Worm (Caenorhabditis elegans) whole organism, young adult: ENCODE data around the gene idpp-4.

Source experiments
- B0019.2 ChIP-seq: fragments of 200-800 bp; sonication (Bioruptor generic); conservative IDR thresholded peaks from 2 replicates; pipeline ENCODE4 v1.3.6; 2022; ENCODE audit warnings: missing genetic modification reagents, missing genetic modification characterization, missing compliant biosample characterization
- B0035.1 ChIP-seq: sonication (generic microtip); optimal IDR thresholded peaks from 2 replicates; lab custom pipeline; 2016; ENCODE audit warnings: missing genetic modification characterization, mild to moderate bottlenecking, missing compliant biosample characterization, missing genotype, missing genetic modification reagents
- C06A6.2 ChIP-seq: fragments of 200-800 bp; sonication (Bioruptor generic); conservative IDR thresholded peaks from 2 replicates; pipeline ENCODE4 v1.3.6; 2022; ENCODE audit warnings: missing genetic modification characterization, missing compliant biosample characterization
- C17E4.6 ChIP-seq: fragments of 200-800 bp; sonication (Bioruptor generic); IDR thresholded peaks from 2 replicates; pipeline ENCODE4 v1.3.6; 2022; ENCODE audit warnings: missing genetic modification reagents, missing genetic modification characterization, missing compliant biosample characterization
- F23B12.7 ChIP-seq: sonication (generic microtip); optimal IDR thresholded peaks from 2 replicates; lab custom pipeline; 2017; ENCODE audit warnings: missing genetic modification characterization, mild to moderate bottlenecking, missing compliant biosample characterization, antibody characterized with exemption, moderate library complexity; ENCODE audit not compliant: insufficient read depth
- F33H1.4 ChIP-seq: fragments of 200-800 bp; sonication (Bioruptor generic); IDR thresholded peaks from 2 replicates; pipeline ENCODE4 v1.3.6; 2022; ENCODE audit warnings: missing genetic modification reagents, missing genetic modification characterization, missing compliant biosample characterization
- F49E8.2 ChIP-seq: sonication (generic microtip); optimal IDR thresholded peaks from 3 replicates; lab custom pipeline; 2017; ENCODE audit warnings: missing genetic modification characterization, mild to moderate bottlenecking, missing compliant biosample characterization, antibody characterized with exemption, moderate library complexity; ENCODE audit not compliant: insufficient read depth
- F57A8.1 ChIP-seq: fragments of 200-800 bp; sonication (Bioruptor generic); optimal IDR thresholded peaks from 2 replicates; lab custom pipeline; 2018; ENCODE audit warnings: mild to moderate bottlenecking, missing genetic modification characterization, moderate library complexity, missing compliant biosample characterization
- Y53F4B.3 ChIP-seq: fragments of 200-800 bp; sonication (Bioruptor generic); IDR thresholded peaks from 2 replicates; pipeline ENCODE4 v1.3.6; 2022; ENCODE audit warnings: missing genetic modification reagents, missing genetic modification characterization, missing compliant biosample characterization
- Y67H2A.10 ChIP-seq: fragments of 200-800 bp; sonication (Bioruptor generic); conservative IDR thresholded peaks from 2 replicates; pipeline ENCODE4 v1.3.6; 2022; ENCODE audit warnings: missing genetic modification reagents, missing genetic modification characterization, missing compliant biosample characterization
- Y95B8A.8 ChIP-seq: fragments of 200-800 bp; sonication (Bioruptor generic); IDR thresholded peaks from 2 replicates; pipeline ENCODE4 v1.3.6; 2022; ENCODE audit warnings: missing genetic modification reagents, missing genetic modification characterization, missing compliant biosample characterization
- ZK185.1 ChIP-seq: sonication (generic microtip); optimal IDR thresholded peaks from 2 replicates; lab custom pipeline; 2016; ENCODE audit warnings: mild to moderate bottlenecking, missing genetic modification characterization, missing compliant biosample characterization; ENCODE audit not compliant: poor library complexity, severe bottlenecking
- ama-1 ChIP-seq, 3 experiments: fragments of 150-350 bp in 1 of 3; sonication (generic microtip) in 2 of 3; optimal IDR thresholded peaks; 2 replicates each; lab custom pipeline; 2014 to 2018; ENCODE audit warnings: missing biosample characterization in 2 of 3, missing genetic modification characterization in 2 of 3, missing genetic modification reagents in 2 of 3
- bed-1 ChIP-seq: fragments of 200-800 bp; sonication (Bioruptor generic); IDR thresholded peaks from 2 replicates; pipeline ENCODE4 v1.3.6; 2022; ENCODE audit warnings: missing genetic modification reagents, missing genetic modification characterization, missing compliant biosample characterization
- cebp-1 ChIP-seq, 2 experiments: fragments of 200-800 bp in 1 of 2; sonication (Bioruptor generic) in 1 of 2; sonication (generic microtip) in 1 of 2; IDR thresholded peaks in 1 of 2; optimal IDR thresholded peaks in 1 of 2; 2 replicates each; pipeline versions ENCODE4 v1.3.6 to Lab custom; 2017 to 2022; ENCODE audit warnings: missing compliant biosample characterization in 2 of 2, missing genetic modification characterization in 2 of 2, mild to moderate bottlenecking in 1 of 2, missing genetic modification reagents in 1 of 2, moderate library complexity in 1 of 2
- ceh-79 ChIP-seq: sonication (generic microtip); optimal IDR thresholded peaks from 2 replicates; lab custom pipeline; 2017; ENCODE audit warnings: mild to moderate bottlenecking, missing genetic modification characterization, missing compliant biosample characterization
- ekl-4 ChIP-seq: fragments of 200-800 bp; sonication (Bioruptor generic); IDR thresholded peaks from 2 replicates; pipeline ENCODE4 v1.3.6; 2022; ENCODE audit warnings: missing genetic modification reagents, missing genetic modification characterization, missing compliant biosample characterization
- gei-17 ChIP-seq: fragments of 200-800 bp; sonication (Bioruptor generic); optimal IDR thresholded peaks from 2 replicates; lab custom pipeline; 2018; ENCODE audit warnings: mild to moderate bottlenecking, missing genetic modification characterization, missing compliant biosample characterization
- him-1 ChIP-seq: sonication (generic microtip); optimal IDR thresholded peaks from 2 replicates; lab custom pipeline; 2016; ENCODE audit warnings: missing genotype, missing genetic modification reagents, missing genetic modification characterization, missing compliant biosample characterization
- hlh-26 ChIP-seq: fragments of 200-800 bp; sonication (Bioruptor generic); conservative IDR thresholded peaks from 2 replicates; pipeline ENCODE4 v1.3.6; 2022; ENCODE audit warnings: missing genetic modification reagents, missing genetic modification characterization, missing compliant biosample characterization
- let-526 ChIP-seq: fragments of 200-800 bp; sonication (Bioruptor generic); IDR thresholded peaks from 2 replicates; pipeline ENCODE4 v1.3.6; 2022; ENCODE audit warnings: missing genetic modification reagents, missing genetic modification characterization, missing compliant biosample characterization
- lin-26 ChIP-seq: fragments of 200-800 bp; sonication (Bioruptor generic); IDR thresholded peaks from 2 replicates; pipeline ENCODE4 v1.3.6; 2022; ENCODE audit warnings: missing genetic modification reagents, missing genetic modification characterization, missing compliant biosample characterization
- lin-35 ChIP-seq, 3 experiments: fragments of 150-350 bp in 2 of 3; sonication (generic microtip) in 1 of 3; optimal IDR thresholded peaks; 2 replicates each; lab custom pipeline; 2014 to 2018; ENCODE audit warnings: missing biosample characterization in 3 of 3, missing genetic modification characterization in 3 of 3, missing genetic modification reagents in 3 of 3
- lsl-1 ChIP-seq: fragments of 200-800 bp; sonication (Bioruptor generic); optimal IDR thresholded peaks from 2 replicates; lab custom pipeline; 2018; ENCODE audit warnings: mild to moderate bottlenecking, missing genetic modification characterization, moderate library complexity, missing compliant biosample characterization
- madf-3 ChIP-seq: fragments of 200-800 bp; sonication (Bioruptor generic); IDR thresholded peaks from 2 replicates; pipeline ENCODE4 v1.3.6; 2022; ENCODE audit warnings: missing genetic modification reagents, missing genetic modification characterization, missing compliant biosample characterization
- mxl-1 ChIP-seq: sonication (generic microtip); optimal IDR thresholded peaks from 2 replicates; lab custom pipeline; 2016; ENCODE audit warnings: missing genetic modification characterization, missing compliant biosample characterization
- nhr-120 ChIP-seq: fragments of 200-800 bp; sonication (Bioruptor generic); IDR thresholded peaks from 2 replicates; pipeline ENCODE4 v1.3.6; 2022; ENCODE audit warnings: missing genetic modification characterization, missing compliant biosample characterization
- nhr-179 ChIP-seq: sonication (generic microtip); optimal IDR thresholded peaks from 2 replicates; lab custom pipeline; 2016; ENCODE audit warnings: mild to moderate bottlenecking, missing genetic modification characterization, missing compliant biosample characterization
- nhr-90 ChIP-seq: sonication (generic microtip); optimal IDR thresholded peaks from 2 replicates; lab custom pipeline; 2016; ENCODE audit warnings: missing genotype, mild to moderate bottlenecking, missing genetic modification characterization, missing compliant biosample characterization
- rcor-1 ChIP-seq: fragments of 200-800 bp; sonication (Bioruptor generic); IDR thresholded peaks from 2 replicates; pipeline ENCODE4 v1.3.6; 2022; ENCODE audit warnings: missing genetic modification reagents, missing genetic modification characterization, missing compliant biosample characterization
- repo-1 ChIP-seq: sonication (generic microtip); optimal IDR thresholded peaks from 2 replicates; lab custom pipeline; 2017; ENCODE audit warnings: mild to moderate bottlenecking, missing genetic modification characterization, missing compliant biosample characterization
- rpc-1 ChIP-seq, 2 experiments: fragments of 150-350 bp in 1 of 2; sonication (generic microtip) in 1 of 2; optimal IDR thresholded peaks; 2 replicates each; lab custom pipeline; 2014 to 2018; ENCODE audit warnings: missing biosample characterization in 1 of 2, missing genetic modification characterization in 1 of 2, missing genetic modification reagents in 1 of 2, missing genotype in 1 of 2
- sdz-38 ChIP-seq: sonication (generic microtip); optimal IDR thresholded peaks from 2 replicates; lab custom pipeline; 2016; ENCODE audit warnings: missing genotype, missing genetic modification characterization, missing compliant biosample characterization
- snpc-1.1 ChIP-seq: sonication (generic microtip); optimal IDR thresholded peaks from 2 replicates; lab custom pipeline; 2017; ENCODE audit warnings: missing genetic modification characterization, mild to moderate bottlenecking, missing compliant biosample characterization, antibody characterized with exemption, moderate library complexity, missing genotype, missing genetic modification reagents; ENCODE audit not compliant: insufficient read depth
- snpc-1.3 ChIP-seq: sonication (generic microtip); optimal IDR thresholded peaks from 2 replicates; lab custom pipeline; 2017; ENCODE audit warnings: missing genetic modification characterization, mild to moderate bottlenecking, missing compliant biosample characterization, antibody characterized with exemption, moderate library complexity, missing genotype, missing genetic modification reagents; ENCODE audit not compliant: insufficient read depth
- snpc-3.4 ChIP-seq: sonication (generic microtip); optimal IDR thresholded peaks from 2 replicates; lab custom pipeline; 2017; ENCODE audit warnings: missing genetic modification characterization, mild to moderate bottlenecking, missing compliant biosample characterization, antibody characterized with exemption, moderate library complexity, missing genotype, missing genetic modification reagents
- somi-1 ChIP-seq: fragments of 200-800 bp; sonication (Bioruptor generic); optimal IDR thresholded peaks from 2 replicates; lab custom pipeline; 2018; ENCODE audit warnings: mild to moderate bottlenecking, missing genetic modification characterization, missing compliant biosample characterization
- unc-130 ChIP-seq: sonication (generic microtip); optimal IDR thresholded peaks from 2 replicates; lab custom pipeline; 2016; ENCODE audit warnings: missing genetic modification reagents, missing genetic modification characterization, missing compliant biosample characterization
- unc-62 ChIP-seq: fragments of 150-350 bp; optimal IDR thresholded peaks from 2 replicates; lab custom pipeline; 2014; ENCODE audit warnings: missing biosample characterization, missing genetic modification reagents, missing genetic modification characterization
- zfh-2 ChIP-seq: fragments of 200-800 bp; sonication (Bioruptor generic); conservative IDR thresholded peaks from 2 replicates; pipeline ENCODE4 v1.3.6; 2022; ENCODE audit warnings: missing genetic modification reagents, missing genetic modification characterization, missing compliant biosample characterization
- ztf-18 ChIP-seq: sonication (generic microtip); optimal IDR thresholded peaks from 2 replicates; lab custom pipeline; 2016; ENCODE audit warnings: missing genotype, mild to moderate bottlenecking, missing genetic modification characterization, missing compliant biosample characterization
- ztf-26 ChIP-seq: sonication (generic microtip); optimal IDR thresholded peaks from 2 replicates; lab custom pipeline; 2017; ENCODE audit warnings: missing genetic modification characterization, missing compliant biosample characterization
- ztf-28 ChIP-seq: fragments of 200-800 bp; sonication (Bioruptor generic); IDR thresholded peaks from 2 replicates; pipeline ENCODE4 v1.3.6; 2022; ENCODE audit warnings: missing genetic modification reagents, missing genetic modification characterization, missing compliant biosample characterization

idpp-4 gene

DNA sequence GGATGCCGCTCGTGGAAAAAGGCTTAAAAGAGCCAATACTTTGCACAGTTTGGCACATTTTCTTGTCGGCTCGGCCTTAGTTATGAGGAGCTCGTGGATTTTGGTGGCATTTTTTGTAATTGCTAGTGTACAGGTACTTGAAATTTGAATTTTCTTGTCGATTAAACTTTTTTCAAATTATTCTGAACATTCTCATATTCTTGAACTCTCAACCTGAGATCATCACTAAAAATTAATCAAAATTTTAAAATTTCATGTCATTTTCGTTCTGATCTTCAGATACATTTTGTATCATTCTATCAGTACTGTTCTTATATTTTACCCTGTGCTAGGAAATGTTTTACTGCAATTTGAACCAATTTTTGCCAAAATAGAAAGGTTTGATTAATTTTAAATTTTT, at the start of gene idpp-4:
idpp-4 (plus strand) TSS at position 51 of the 400 bp plus-strand sequence.
- TF ChIP-seq nhr-90 (tag; lab: Kevin White, UChicago) (no peak), lin-26 (GFP tag; lab: Robert Waterston, UW) (no peak), ceh-79 (tag; lab: Kevin White, UChicago) (no peak), ekl-4 (no peak), ztf-18 (no peak), lsl-1 (GFP tag; lab: Kevin White, UChicago) (no peak), F49E8.2 (no peak), him-1 (tag; lab: Kevin White, UChicago) (no peak), rcor-1 (GFP tag; lab: Robert Waterston, UW) (no peak), nhr-120 (no peak), unc-62 (GFP tag; lab: Kevin White, UChicago) (no peak), bed-1 (no peak), C06A6.2 (GFP tag; lab: Robert Waterston, UW) (no peak)

DNA sequence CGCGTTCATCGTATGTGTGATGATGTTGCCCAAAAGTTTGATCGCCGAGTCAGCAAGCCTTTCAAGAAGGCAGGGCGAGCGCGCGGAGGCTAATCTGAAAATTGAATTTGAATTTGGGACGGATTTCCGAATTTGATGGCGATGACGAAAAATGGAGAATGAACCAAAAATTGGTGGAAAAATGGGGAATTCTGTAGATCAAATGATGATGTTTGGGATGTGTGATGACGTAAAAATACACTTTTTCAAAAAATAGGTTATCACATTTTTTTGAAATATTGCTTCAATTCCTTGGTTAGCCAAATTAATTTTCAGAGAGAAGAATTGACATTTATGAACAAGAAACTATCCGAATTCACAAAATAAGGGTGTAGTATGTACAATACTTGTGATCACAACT, 41.7 kb upstream of the idpp-4 start, which contains the start of gene ZK971.1:
ZK971.1 (minus strand) TSS at position 101 of the 400 bp plus-strand sequence.
- TF ChIP-seq lin-35 (GFP tag; optimal IDR thresholded peaks at IDR 0.05; lab: Kevin White, UChicago) (no peak), C06A6.2 (GFP tag; lab: Robert Waterston, UW) (no peak), ztf-28 (GFP tag; lab: Robert Waterston, UW) (no peak), zfh-2 (GFP tag; lab: Robert Waterston, UW) (no peak), hlh-26 (GFP tag; lab: Robert Waterston, UW) (no peak), B0019.2 (no peak), B0035.1 (tag; lab: Kevin White, UChicago) (no peak), lin-26 (GFP tag; lab: Robert Waterston, UW) (no peak), F57A8.1 (GFP tag; lab: Kevin White, UChicago) (no peak), lsl-1 (GFP tag; lab: Kevin White, UChicago) (no peak), ama-1 (optimal IDR thresholded peaks at IDR 0.05; lab: Kevin White, UChicago) (no peak), ama-1 (GFP tag; optimal IDR thresholded peaks at IDR 0.05; lab: Kevin White, UChicago) (no peak), Y95B8A.8 (GFP tag; lab: Robert Waterston, UW) (no peak), Y53F4B.3 (GFP tag; lab: Robert Waterston, UW) (no peak), repo-1 (tag; lab: Kevin White, UChicago) (no peak), snpc-1.3 (tag; lab: Kevin White, UChicago) (no peak)

DNA sequence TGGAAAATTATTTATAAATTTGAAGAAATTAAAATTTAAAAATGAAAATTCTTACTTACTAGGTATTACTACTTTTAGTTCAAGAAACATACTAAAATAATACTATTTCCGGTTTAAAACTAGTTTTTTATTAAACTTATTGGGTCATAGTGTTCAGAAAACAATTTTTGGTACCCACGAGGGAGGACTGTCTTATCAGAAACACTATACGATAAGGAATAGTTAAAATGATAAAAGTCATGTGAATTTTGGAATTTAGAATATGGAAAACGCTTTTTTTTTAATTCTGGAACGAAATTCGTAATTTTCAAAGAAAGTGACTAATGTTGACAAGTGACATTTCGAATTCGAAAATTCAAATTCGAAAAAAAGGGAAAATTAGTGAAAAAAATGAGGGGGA, 39.6 kb upstream of the idpp-4 start:
- TF ChIP-seq ztf-26 (tag; lab: Kevin White, UChicago) (no peak), let-526 (GFP tag; lab: Robert Waterston, UW) (no peak), nhr-179 (tag; lab: Kevin White, UChicago) (no peak), nhr-120 (no peak), F23B12.7 (no peak), madf-3 (GFP tag; lab: Robert Waterston, UW) (no peak), snpc-1.1 (tag; lab: Kevin White, UChicago) (no peak)
- TF ChIP-seq, all 124 proteins: peak for 0

DNA sequence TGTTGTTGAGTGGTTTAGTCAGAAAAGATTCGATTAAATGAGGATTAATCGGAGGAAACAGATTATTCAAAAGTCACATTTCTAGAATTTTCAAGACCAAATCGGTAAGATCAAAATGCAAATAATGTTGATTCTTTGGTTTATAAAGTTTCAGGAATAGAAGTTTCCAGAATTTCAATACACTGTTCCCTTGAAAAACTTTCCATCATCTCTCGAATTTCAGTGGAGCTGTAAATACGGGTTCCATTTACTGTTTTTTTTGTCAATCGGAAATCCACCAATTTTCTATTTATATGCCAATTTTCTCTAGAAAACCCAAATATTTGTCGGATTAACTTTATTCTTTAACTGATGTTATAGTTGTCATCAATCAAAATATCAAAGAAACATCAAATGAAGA, 38.1 kb upstream of the idpp-4 start:
- no peak for TF ChIP-seq mxl-1 (tag; lab: Kevin White, UChicago)
- TF ChIP-seq Y67H2A.10, result no peak
- no peak for TF ChIP-seq F33H1.4
- no peak for TF ChIP-seq unc-130 (GFP tag; lab: Kevin White, UChicago)
- no peak for TF ChIP-seq cebp-1 (GFP tag; IDR thresholded peaks at IDR 0.05; lab: Robert Waterston, UW)
- TF ChIP-seq cebp-1 (tag; optimal IDR thresholded peaks at IDR 0.05; lab: Kevin White, UChicago), result no peak
- no peak for TF ChIP-seq lin-35 (GFP tag; optimal IDR thresholded peaks at IDR 0.05; lab: Kevin White, UChicago)
- TF ChIP-seq somi-1, result no peak
- TF ChIP-seq sdz-38 (tag; lab: Kevin White, UChicago), result no peak
- no peak for TF ChIP-seq gei-17 (GFP tag; lab: Kevin White, UChicago)
- no peak for TF ChIP-seq snpc-3.4
- no peak for TF ChIP-seq ZK185.1
- TF ChIP-seq rpc-1 (optimal IDR thresholded peaks at IDR 0.05; lab: Kevin White, UChicago), result no peak
- TF ChIP-seq rpc-1 (tag; optimal IDR thresholded peaks at IDR 0.05; lab: Kevin White, UChicago), result no peak
- no peak for TF ChIP-seq C17E4.6
